Fruit fly (Drosophila melanogaster): ENCODE data around the gene CG10116.

CG10116 gene

dm6 chr3L:13457133-13457532 lies at the start of gene CG10116:
Gene CG10116 (minus strand): TSS chr3L:13457238.
- no peak for TF ChIP-seq noc (tag; optimal IDR thresholded peaks at IDR 0.05)

dm6 chr3L:13503631-13504030 lies 46.6 kb upstream of the CG10116 start:
- TF ChIP-seq noc (tag; optimal IDR thresholded peaks at IDR 0.05), result no peak

dm6 chr3L:13502484-13503109 lies 45.6 kb upstream of the CG10116 start, which contains the start of gene Spt20:
Gene Spt20 (plus strand): TSS chr3L:13502707.
- TF ChIP-seq noc (tag; optimal IDR thresholded peaks at IDR 0.05), result no peak

dm6 chr3L:13499932-13500719 lies 43.1 kb upstream of the CG10116 start:
- no peak for TF ChIP-seq noc (tag; optimal IDR thresholded peaks at IDR 0.05)

- TF ChIP-seq noc (tag; optimal IDR thresholded peaks at IDR 0.05), result no peak
Observed at dm6 chr3L:13499531-13499930, 42.5 kb upstream of the CG10116 start.

- TF ChIP-seq noc (tag; optimal IDR thresholded peaks at IDR 0.05), result no peak
Observed at dm6 chr3L:13497720-13498355, 40.8 kb upstream of the CG10116 start.

- TF ChIP-seq noc (tag; optimal IDR thresholded peaks at IDR 0.05), result no peak
Observed at dm6 chr3L:13495065-13495464, 38.0 kb upstream of the CG10116 start.

dm6 chr3L:13494363-13495015 lies 37.5 kb upstream of the CG10116 start:
- no peak for TF ChIP-seq noc (tag; optimal IDR thresholded peaks at IDR 0.05)

dm6 chr3L:13490689-13491348 lies 33.8 kb upstream of the CG10116 start:
- no peak for TF ChIP-seq noc (tag; optimal IDR thresholded peaks at IDR 0.05)

dm6 chr3L:13489193-13489752 lies 32.2 kb upstream of the CG10116 start:
- peak; percentile 34 for TF ChIP-seq noc (tag; optimal IDR thresholded peaks at IDR 0.05)

dm6 chr3L:13488129-13488876 lies 31.3 kb upstream of the CG10116 start:
- TF ChIP-seq noc (tag; optimal IDR thresholded peaks at IDR 0.05), result no peak

- TF ChIP-seq noc (tag; optimal IDR thresholded peaks at IDR 0.05), result no peak
Observed at dm6 chr3L:13486860-13487404, 29.9 kb upstream of the CG10116 start.

dm6 chr3L:13486041-13486859 lies 29.2 kb upstream of the CG10116 start, which contains the start of the genes Abp1 and Tgi:
Gene Abp1 (minus strand): TSS chr3L:13486280.
Gene Tgi (plus strand): TSS chr3L:13486797.
- TF ChIP-seq noc (tag; optimal IDR thresholded peaks at IDR 0.05), result no peak
